Worm (Caenorhabditis elegans): ENCODE results near the gene sro-1.
A peak's percentile ranks its signal among the peaks of the same experiment; 100 is the strongest.

Gene sro-1

ce11 chrII:7465519-7465918 is at the start of gene sro-1:
Gene sro-1 (minus strand): TSS chrII:7465619.
- TF ChIP-seq ref-1 (GFP tag; conservative IDR thresholded peaks at IDR 0.05) (no peak), T22C8.4 (GFP tag; IDR thresholded peaks at IDR 0.05) (no peak), flt-1 (GFP tag; IDR thresholded peaks at IDR 0.05) (no peak), ztf-23 (GFP tag; IDR thresholded peaks at IDR 0.05) (no peak), klf-2 (GFP tag; conservative IDR thresholded peaks at IDR 0.05) (no peak), med-1 (GFP tag; optimal IDR thresholded peaks at IDR 0.05; ENCODE audit: insufficient read depth) (no peak), ztf-29 (GFP tag; IDR thresholded peaks at IDR 0.05) (no peak), tab-1 (GFP tag; IDR thresholded peaks at IDR 0.05) (no peak), cog-1 (tag; optimal IDR thresholded peaks at IDR 0.05) (no peak)

- TF ChIP-seq cog-1 (tag; optimal IDR thresholded peaks at IDR 0.05) = no peak
- no peak for TF ChIP-seq T22C8.4 (GFP tag; IDR thresholded peaks at IDR 0.05)
Measured at ce11 chrII:7505005-7505404, 39.6 kb upstream of the sro-1 start, which contains the start of gene C28F5.1. Gene C28F5.1 (plus strand): TSS chrII:7505305.

ce11 chrII:7499390-7499789 is 34.0 kb upstream of the sro-1 start, which contains the start of gene srab-14:
Gene srab-14 (minus strand): TSS chrII:7499490.
- TF ChIP-seq flt-1 (GFP tag; IDR thresholded peaks at IDR 0.05) (no peak), cog-1 (tag; optimal IDR thresholded peaks at IDR 0.05) (no peak), tab-1 (GFP tag; IDR thresholded peaks at IDR 0.05) (no peak), T22C8.4 (GFP tag; IDR thresholded peaks at IDR 0.05) (no peak), klf-2 (GFP tag; conservative IDR thresholded peaks at IDR 0.05) (no peak), ref-1 (GFP tag; conservative IDR thresholded peaks at IDR 0.05) (no peak), ztf-29 (GFP tag; IDR thresholded peaks at IDR 0.05) (no peak), ztf-23 (GFP tag; IDR thresholded peaks at IDR 0.05) (no peak), med-1 (GFP tag; optimal IDR thresholded peaks at IDR 0.05; ENCODE audit: insufficient read depth) (no peak)

- no peak for TF ChIP-seq klf-2 (GFP tag; conservative IDR thresholded peaks at IDR 0.05)
- TF ChIP-seq T22C8.4 (GFP tag; IDR thresholded peaks at IDR 0.05) = no peak
- no peak for TF ChIP-seq ztf-29 (GFP tag; IDR thresholded peaks at IDR 0.05)
- no peak for TF ChIP-seq cog-1 (tag; optimal IDR thresholded peaks at IDR 0.05)
- TF ChIP-seq flt-1 (GFP tag; IDR thresholded peaks at IDR 0.05) = no peak
- no peak for TF ChIP-seq ref-1 (GFP tag; conservative IDR thresholded peaks at IDR 0.05)
- no peak for TF ChIP-seq tab-1 (GFP tag; IDR thresholded peaks at IDR 0.05)
- no peak for TF ChIP-seq ztf-23 (GFP tag; IDR thresholded peaks at IDR 0.05)
- no peak for TF ChIP-seq med-1 (GFP tag; optimal IDR thresholded peaks at IDR 0.05; ENCODE audit: insufficient read depth)
Measured at ce11 chrII:7496070-7496469, 30.7 kb upstream of the sro-1 start, which contains the start of gene spi-1. Gene spi-1 (plus strand): TSS chrII:7496247.

- no peak for TF ChIP-seq tab-1 (GFP tag; IDR thresholded peaks at IDR 0.05)
- TF ChIP-seq cog-1 (tag; optimal IDR thresholded peaks at IDR 0.05) = no peak
- no peak for TF ChIP-seq klf-2 (GFP tag; conservative IDR thresholded peaks at IDR 0.05)
- TF ChIP-seq T22C8.4 (GFP tag; IDR thresholded peaks at IDR 0.05) = no peak
- TF ChIP-seq ztf-23 (GFP tag; IDR thresholded peaks at IDR 0.05) = no peak
- no peak for TF ChIP-seq ztf-29 (GFP tag; IDR thresholded peaks at IDR 0.05)
- no peak for TF ChIP-seq ref-1 (GFP tag; conservative IDR thresholded peaks at IDR 0.05)
- no peak for TF ChIP-seq med-1 (GFP tag; optimal IDR thresholded peaks at IDR 0.05; ENCODE audit: insufficient read depth)
- TF ChIP-seq flt-1 (GFP tag; IDR thresholded peaks at IDR 0.05) = no peak
Measured at ce11 chrII:7494155-7494554, 28.7 kb upstream of the sro-1 start, which contains the start of gene R10H1.1. Gene R10H1.1 (plus strand): TSS chrII:7494455.

ce11 chrII:7493599-7493998 is 28.2 kb upstream of the sro-1 start, which contains the start of gene nas-23:
Gene nas-23 (minus strand): TSS chrII:7493699.
- TF ChIP-seq tab-1 (GFP tag; IDR thresholded peaks at IDR 0.05) (no peak), ref-1 (GFP tag; conservative IDR thresholded peaks at IDR 0.05) (no peak), med-1 (GFP tag; optimal IDR thresholded peaks at IDR 0.05; ENCODE audit: insufficient read depth) (no peak), ztf-23 (GFP tag; IDR thresholded peaks at IDR 0.05) (no peak), cog-1 (tag; optimal IDR thresholded peaks at IDR 0.05) (no peak), ztf-29 (GFP tag; IDR thresholded peaks at IDR 0.05) (no peak)

ce11 chrII:7489605-7490004 is 24.2 kb upstream of the sro-1 start, which contains the start of gene D1022.9:
Gene D1022.9 (minus strand): TSS chrII:7489705.
- no peak for TF ChIP-seq klf-2 (GFP tag; conservative IDR thresholded peaks at IDR 0.05)
- TF ChIP-seq ztf-29 (GFP tag; IDR thresholded peaks at IDR 0.05) = no peak
- no peak for TF ChIP-seq cog-1 (tag; optimal IDR thresholded peaks at IDR 0.05)
- TF ChIP-seq ztf-23 (GFP tag; IDR thresholded peaks at IDR 0.05) = no peak
- TF ChIP-seq ref-1 (GFP tag; conservative IDR thresholded peaks at IDR 0.05) = no peak
- no peak for TF ChIP-seq flt-1 (GFP tag; IDR thresholded peaks at IDR 0.05)
- TF ChIP-seq med-1 (GFP tag; optimal IDR thresholded peaks at IDR 0.05; ENCODE audit: insufficient read depth) = no peak
- no peak for TF ChIP-seq T22C8.4 (GFP tag; IDR thresholded peaks at IDR 0.05)
- TF ChIP-seq tab-1 (GFP tag; IDR thresholded peaks at IDR 0.05) = no peak

ce11 chrII:7483009-7483408 is 17.6 kb upstream of the sro-1 start, which contains the start of gene cah-2:
Gene cah-2 (minus strand): TSS chrII:7483109.
- TF ChIP-seq tab-1 (GFP tag; IDR thresholded peaks at IDR 0.05) (no peak), ztf-29 (GFP tag; IDR thresholded peaks at IDR 0.05) (no peak), ztf-23 (GFP tag; IDR thresholded peaks at IDR 0.05) (no peak), klf-2 (GFP tag; conservative IDR thresholded peaks at IDR 0.05) (no peak), flt-1 (GFP tag; IDR thresholded peaks at IDR 0.05) (no peak), ref-1 (GFP tag; conservative IDR thresholded peaks at IDR 0.05) (no peak), cog-1 (tag; optimal IDR thresholded peaks at IDR 0.05) (no peak), T22C8.4 (GFP tag; IDR thresholded peaks at IDR 0.05) (no peak), med-1 (GFP tag; optimal IDR thresholded peaks at IDR 0.05; ENCODE audit: insufficient read depth) (no peak)

ce11 chrII:7478487-7479234 is 13.2 kb upstream of the sro-1 start, which contains the start of the genes aka-1 and ubc-6:
Gene aka-1 (minus strand): TSS chrII:7478537.
Gene ubc-6 (plus strand): TSS chrII:7479187.
- TF ChIP-seq ztf-29 (GFP tag; IDR thresholded peaks at IDR 0.05) (no peak; the same call in 1 of the 2 replicates), flt-1 (GFP tag; IDR thresholded peaks at IDR 0.05) (peak; percentile 74), T22C8.4 (GFP tag; IDR thresholded peaks at IDR 0.05) (peak; percentile 64), ztf-23 (GFP tag; IDR thresholded peaks at IDR 0.05) (peak; percentile 80), klf-2 (GFP tag; conservative IDR thresholded peaks at IDR 0.05) (peak; percentile 66), tab-1 (GFP tag; IDR thresholded peaks at IDR 0.05) (peak; percentile 78; the same call in 1 of the 2 replicates), cog-1 (tag; optimal IDR thresholded peaks at IDR 0.05) (peak; percentile 45), ref-1 (GFP tag; conservative IDR thresholded peaks at IDR 0.05) (0 out of 2 replicates have a peak, but pooled peaks have one; percentile 33), med-1 (GFP tag; optimal IDR thresholded peaks at IDR 0.05; ENCODE audit: insufficient read depth) (no peak)
